In genomic region chr3R:10881824-10882559, dm6 we compare ENCODE assay signal across 6 fruit fly cellular contexts.
TF ChIP-seq lines count a peak whose summit lies in the region.

Tpc1 (minus strand) TSS chr3R:10882188.

- no peak for TF ChIP-seq CTCF in whole organism, embryonic (GFP tag; optimal IDR thresholded peaks at IDR 0.05; lab: Kevin White, UChicago)

TF ChIP-seq in whole organism, 6 proteins besides CTCF, POLR2A, EP300 and RAD21:
- TF ChIP-seq EcR (GFP tag; optimal IDR thresholded peaks at IDR 0.05; lab: Kevin White, UChicago) (no peak), usp (GFP tag; optimal IDR thresholded peaks at IDR 0.05; lab: Kevin White, UChicago) (no peak), Dll (optimal IDR thresholded peaks at IDR 0.05; lab: Kevin White, UChicago) (peak; percentile 29)
TF ChIP-seq in whole organism: peak in this region for 1.

TF ChIP-seq in whole organism, adult, 20 proteins besides CTCF, POLR2A, EP300 and RAD21 (continues in another document):
- TF ChIP-seq bab1 (GFP tag; optimal IDR thresholded peaks at IDR 0.05; lab: Kevin White, UChicago) (peak; percentile 71), CG14711 (tag; optimal IDR thresholded peaks at IDR 0.05; lab: Kevin White, UChicago) (peak; percentile 8), CG1620 (GFP tag; optimal IDR thresholded peaks at IDR 0.05; lab: Kevin White, UChicago) (peak; percentile 70), Mnt (GFP tag; optimal IDR thresholded peaks at IDR 0.05; lab: Kevin White, UChicago) (peak; percentile 56), Clk (GFP tag; optimal IDR thresholded peaks at IDR 0.05; lab: Kevin White, UChicago) (no peak), cic (GFP tag; optimal IDR thresholded peaks at IDR 0.05; lab: Kevin White, UChicago) (peak; percentile 18), CG7045 (GFP tag; optimal IDR thresholded peaks at IDR 0.05; lab: Kevin White, UChicago) (no peak), CG12768 (GFP tag; optimal IDR thresholded peaks at IDR 0.05; lab: Kevin White, UChicago) (peak; percentile 39), toe (GFP tag; optimal IDR thresholded peaks at IDR 0.05; lab: Kevin White, UChicago) (peak; percentile 64), CG5204 (GFP tag; optimal IDR thresholded peaks at IDR 0.05; lab: Kevin White, UChicago) (no peak), cnc (optimal IDR thresholded peaks at IDR 0.05; lab: Kevin White, UChicago) (no peak), CG7101 (tag; optimal IDR thresholded peaks at IDR 0.05; lab: Kevin White, UChicago) (no peak), tj (GFP tag; optimal IDR thresholded peaks at IDR 0.05; lab: Kevin White, UChicago) (no peak), CG33017 (tag; optimal IDR thresholded peaks at IDR 0.05; lab: Kevin White, UChicago) (no peak), CG11617 (GFP tag; optimal IDR thresholded peaks at IDR 0.05; lab: Kevin White, UChicago) (no peak), Hr96 (GFP tag; optimal IDR thresholded peaks at IDR 0.05; lab: Kevin White, UChicago) (peak; percentile 43), Crg-1 (GFP tag; optimal IDR thresholded peaks at IDR 0.05; lab: Kevin White, UChicago) (peak; percentile 53), pad (GFP tag; optimal IDR thresholded peaks at IDR 0.05; lab: Kevin White, UChicago) (no peak)

TF ChIP-seq in whole organism, embryonic, 481 proteins besides CTCF, POLR2A, EP300 and RAD21 (continues in another document):
- peak; percentile 44 for TF ChIP-seq CHES-1-like (GFP tag; optimal IDR thresholded peaks at IDR 0.05; lab: Kevin White, UChicago)
- peak; percentile 44; the same call in 2 of the 3 replicates for TF ChIP-seq CG17361 (GFP tag; IDR thresholded peaks at IDR 0.05; lab: Robert Waterston, UW)
- peak; percentile 57 for TF ChIP-seq CG30403 (GFP tag; optimal IDR thresholded peaks at IDR 0.05; lab: Kevin White, UChicago)
- TF ChIP-seq grn (GFP tag; optimal IDR thresholded peaks at IDR 0.05; lab: Kevin White, UChicago) = no peak
- no peak for TF ChIP-seq ERR (GFP tag; optimal IDR thresholded peaks at IDR 0.05; lab: Kevin White, UChicago)
- TF ChIP-seq Six4 (GFP tag; optimal IDR thresholded peaks at IDR 0.05; lab: Kevin White, UChicago) = no peak
- no peak for TF ChIP-seq H15 (GFP tag; IDR thresholded peaks at IDR 0.05; lab: Robert Waterston, UW)
- peak; percentile 63 for TF ChIP-seq CG12391 (tag; optimal IDR thresholded peaks at IDR 0.05; lab: Kevin White, UChicago)
- peak; percentile 67 for TF ChIP-seq trem (tag; optimal IDR thresholded peaks at IDR 0.05; lab: Kevin White, UChicago)
- TF ChIP-seq toy (GFP tag; IDR thresholded peaks at IDR 0.05; lab: Robert Waterston, UW) = no peak
- TF ChIP-seq CG3995 (GFP tag; optimal IDR thresholded peaks at IDR 0.05; lab: Kevin White, UChicago) = peak; percentile 94
- no peak for TF ChIP-seq CG9215 (GFP tag; IDR thresholded peaks at IDR 0.05; lab: Robert Waterston, UW)
- no peak for TF ChIP-seq h (optimal IDR thresholded peaks at IDR 0.05; lab: Kevin White, UChicago)
- no peak for TF ChIP-seq CG11085 (GFP tag; IDR thresholded peaks at IDR 0.05; lab: Robert Waterston, UW)
- no peak for TF ChIP-seq usp (GFP tag; optimal IDR thresholded peaks at IDR 0.05; lab: Kevin White, UChicago)
- no peak for TF ChIP-seq ac (GFP tag; optimal IDR thresholded peaks at IDR 0.05; lab: Kevin White, UChicago)
- no peak for TF ChIP-seq CG1529 (GFP tag; optimal IDR thresholded peaks at IDR 0.05; lab: Kevin White, UChicago)
- peak; percentile 51 for TF ChIP-seq Rfx (GFP tag; IDR thresholded peaks at IDR 0.05; lab: Robert Waterston, UW)

TF ChIP-seq in whole organism, prepupa, 60 proteins besides CTCF, POLR2A, EP300 and RAD21 (continues in another document):
- no peak for TF ChIP-seq fd85E (GFP tag; optimal IDR thresholded peaks at IDR 0.05; lab: Kevin White, UChicago)
- TF ChIP-seq CG8632 (GFP tag; optimal IDR thresholded peaks at IDR 0.05; lab: Kevin White, UChicago) = no peak
- no peak for TF ChIP-seq fd59A (GFP tag; optimal IDR thresholded peaks at IDR 0.05; lab: Kevin White, UChicago)
- peak; percentile 45 for TF ChIP-seq pdm3 (GFP tag; optimal IDR thresholded peaks at IDR 0.05; lab: Kevin White, UChicago)
- peak; percentile 96 for TF ChIP-seq achi (GFP tag; optimal IDR thresholded peaks at IDR 0.05; lab: Kevin White, UChicago)
- TF ChIP-seq Sox102F (GFP tag; optimal IDR thresholded peaks at IDR 0.05; lab: Kevin White, UChicago) = peak; percentile 42
- TF ChIP-seq vri (GFP tag; optimal IDR thresholded peaks at IDR 0.05; lab: Kevin White, UChicago) = peak; percentile 85
- peak in 1 of 2 experiments; percentile 30 for TF ChIP-seq ss (GFP tag; optimal IDR thresholded peaks at IDR 0.05; lab: Kevin White, UChicago)
- TF ChIP-seq acj6 (GFP tag; optimal IDR thresholded peaks at IDR 0.05; lab: Kevin White, UChicago) = no peak
- TF ChIP-seq CG8119 (GFP tag; IDR thresholded peaks at IDR 0.05; lab: Robert Waterston, UW) = no peak
- TF ChIP-seq CG3032 (tag; optimal IDR thresholded peaks at IDR 0.05; lab: Kevin White, UChicago) = peak; percentile 43
- TF ChIP-seq CG34406 (GFP tag; optimal IDR thresholded peaks at IDR 0.05; lab: Kevin White, UChicago) = no peak
- TF ChIP-seq CG6163 (GFP tag; IDR thresholded peaks at IDR 0.05; lab: Robert Waterston, UW) = no peak
- no peak for TF ChIP-seq CG1621 (tag; optimal IDR thresholded peaks at IDR 0.05; lab: Kevin White, UChicago)
- TF ChIP-seq CG8319 (GFP tag; optimal IDR thresholded peaks at IDR 0.05; lab: Kevin White, UChicago) = no peak
- TF ChIP-seq CG6276 (GFP tag; optimal IDR thresholded peaks at IDR 0.05; lab: Kevin White, UChicago) = no peak
- peak; percentile 32 for TF ChIP-seq OdsH (GFP tag; optimal IDR thresholded peaks at IDR 0.05; lab: Kevin White, UChicago)
- TF ChIP-seq CG6808 (GFP tag; optimal IDR thresholded peaks at IDR 0.05; lab: Kevin White, UChicago) = no peak
- TF ChIP-seq CG16779 (tag; optimal IDR thresholded peaks at IDR 0.05; lab: Kevin White, UChicago) = no peak
- TF ChIP-seq Smox (GFP tag; optimal IDR thresholded peaks at IDR 0.05; lab: Kevin White, UChicago) = no peak

TF ChIP-seq in whole organism, pupa, 21 proteins besides CTCF, POLR2A, EP300 and RAD21:
- TF ChIP-seq CG9948 (tag; optimal IDR thresholded peaks at IDR 0.05; lab: Kevin White, UChicago) (no peak), CG12605 (GFP tag; IDR thresholded peaks at IDR 0.05; lab: Robert Waterston, UW) (no peak; the same call in 1 of the 2 replicates), Pif1A (GFP tag; optimal IDR thresholded peaks at IDR 0.05; lab: Kevin White, UChicago) (no peak), CG8159 (tag; optimal IDR thresholded peaks at IDR 0.05; lab: Kevin White, UChicago) (no peak), CG13204 (GFP tag; optimal IDR thresholded peaks at IDR 0.05; lab: Kevin White, UChicago) (peak; percentile 95), CG15710 (tag; optimal IDR thresholded peaks at IDR 0.05; lab: Kevin White, UChicago) (peak; percentile 5), Snoo (tag; optimal IDR thresholded peaks at IDR 0.05; lab: Kevin White, UChicago) (peak; percentile 61), rn (GFP tag; IDR thresholded peaks at IDR 0.05; lab: Robert Waterston, UW) (no peak), CG4496 (GFP tag; IDR thresholded peaks at IDR 0.05; lab: Robert Waterston, UW) (no peak), Pif1B (GFP tag; optimal IDR thresholded peaks at IDR 0.05; lab: Kevin White, UChicago) (no peak), gl (tag; optimal IDR thresholded peaks at IDR 0.05; lab: Kevin White, UChicago) (no peak), D1 (tag; optimal IDR thresholded peaks at IDR 0.05; lab: Kevin White, UChicago) (no peak), CG8301 (tag; optimal IDR thresholded peaks at IDR 0.05; lab: Kevin White, UChicago) (peak; percentile 4), EcR (GFP tag; optimal IDR thresholded peaks at IDR 0.05; lab: Kevin White, UChicago) (peak; percentile 53), CG10348 (GFP tag; IDR thresholded peaks at IDR 0.05; lab: Robert Waterston, UW) (no peak), CG17806 (tag; optimal IDR thresholded peaks at IDR 0.05; lab: Kevin White, UChicago) (no peak), CG14655 (GFP tag; optimal IDR thresholded peaks at IDR 0.05; lab: Kevin White, UChicago) (no peak), fd96Ca (GFP tag; IDR thresholded peaks at IDR 0.05; lab: Robert Waterston, UW) (no peak), CG32121 (GFP tag; IDR thresholded peaks at IDR 0.05; lab: Robert Waterston, UW) (no peak), CG34367 (tag; optimal IDR thresholded peaks at IDR 0.05; lab: Kevin White, UChicago) (no peak), Ets98B (GFP tag; IDR thresholded peaks at IDR 0.05; lab: Robert Waterston, UW) (peak; percentile 27; the same call in 1 of the 2 replicates)

TF ChIP-seq in whole organism, wandering third instar larva, 38 proteins besides CTCF, POLR2A, EP300 and RAD21 (continues in another document):
- peak; percentile 13 for TF ChIP-seq CG32264 (GFP tag; optimal IDR thresholded peaks at IDR 0.05; lab: Kevin White, UChicago)
- TF ChIP-seq Rel (GFP tag; optimal IDR thresholded peaks at IDR 0.05; lab: Kevin White, UChicago) = no peak
- peak; percentile 22 for TF ChIP-seq Rel (tag; optimal IDR thresholded peaks at IDR 0.05; lab: Kevin White, UChicago)
- TF ChIP-seq h (GFP tag; optimal IDR thresholded peaks at IDR 0.05; lab: Kevin White, UChicago) = peak; percentile 55
- TF ChIP-seq tai (GFP tag; optimal IDR thresholded peaks at IDR 0.05; lab: Kevin White, UChicago) = no peak
- peak; percentile 97 for TF ChIP-seq Myc (optimal IDR thresholded peaks at IDR 0.05; lab: Kevin White, UChicago)
- no peak for TF ChIP-seq Vsx2 (GFP tag; optimal IDR thresholded peaks at IDR 0.05; lab: Kevin White, UChicago; ENCODE audit: partially characterized antibody)
- no peak for TF ChIP-seq OdsH (GFP tag; optimal IDR thresholded peaks at IDR 0.05; lab: Kevin White, UChicago)
- peak; percentile 52 for TF ChIP-seq ey (GFP tag; optimal IDR thresholded peaks at IDR 0.05; lab: Kevin White, UChicago)
- peak; percentile 39 for TF ChIP-seq br (GFP tag; optimal IDR thresholded peaks at IDR 0.05; lab: Kevin White, UChicago)
- TF ChIP-seq dsf (GFP tag; optimal IDR thresholded peaks at IDR 0.05; lab: Kevin White, UChicago; ENCODE audit: borderline replicate concordance) = no peak
- TF ChIP-seq Jra (GFP tag; optimal IDR thresholded peaks at IDR 0.05; lab: Kevin White, UChicago) = peak; percentile 63
- no peak for TF ChIP-seq brk (GFP tag; optimal IDR thresholded peaks at IDR 0.05; lab: Kevin White, UChicago)
- TF ChIP-seq dl (GFP tag; optimal IDR thresholded peaks at IDR 0.05; lab: Kevin White, UChicago; ENCODE audit: insufficient read depth in 1 of 2, partially characterized antibody in 2 of 2) = no peak
- no peak for TF ChIP-seq N (GFP tag; optimal IDR thresholded peaks at IDR 0.05; lab: Kevin White, UChicago)
- TF ChIP-seq usp (GFP tag; optimal IDR thresholded peaks at IDR 0.05; lab: Kevin White, UChicago) = no peak
- TF ChIP-seq pan (optimal IDR thresholded peaks at IDR 0.05; lab: Kevin White, UChicago) = no peak
- no peak for TF ChIP-seq Abd-B (GFP tag; optimal IDR thresholded peaks at IDR 0.05; lab: Kevin White, UChicago)
- TF ChIP-seq Hr78 (GFP tag; optimal IDR thresholded peaks at IDR 0.05; lab: Kevin White, UChicago) = no peak
- no peak for TF ChIP-seq jim (GFP tag; optimal IDR thresholded peaks at IDR 0.05; lab: Kevin White, UChicago)
- no peak for TF ChIP-seq Dfd (GFP tag; optimal IDR thresholded peaks at IDR 0.05; lab: Kevin White, UChicago)
- TF ChIP-seq Sp1 (GFP tag; optimal IDR thresholded peaks at IDR 0.05; lab: Kevin White, UChicago) = peak; percentile 21
- TF ChIP-seq CrebA (GFP tag; optimal IDR thresholded peaks at IDR 0.05; lab: Kevin White, UChicago; ENCODE audit: borderline replicate concordance) = no peak
